Worm (Caenorhabditis elegans): ENCODE measurements around the gene lin-25.

lin-25 gene

DNA sequence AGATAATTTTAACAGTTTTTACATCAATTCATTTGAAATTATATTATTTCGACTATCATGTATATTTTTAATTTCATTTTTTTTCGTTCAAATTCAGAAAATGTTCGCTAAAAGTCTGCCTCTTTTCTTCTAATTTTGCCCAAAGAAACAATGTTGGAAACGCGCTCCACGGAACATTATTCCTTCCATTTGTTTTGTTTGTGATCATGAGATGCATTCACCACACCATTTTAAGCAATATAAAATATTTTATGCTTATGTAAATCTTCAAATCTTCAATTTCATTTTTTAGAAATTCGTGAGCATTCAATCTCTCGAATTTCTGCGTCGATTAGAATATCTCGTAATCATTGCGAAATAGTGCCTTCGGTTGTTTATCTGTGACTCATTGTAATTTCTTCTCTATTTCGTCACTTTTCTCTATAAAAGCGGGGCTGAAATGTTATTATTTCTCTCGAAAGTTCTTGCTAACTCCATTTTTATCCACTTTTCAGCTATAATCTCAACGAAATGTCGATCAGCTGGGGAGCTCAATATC lies 47.7 kb downstream of the lin-25 start, which contains the start of gene istr-1:
Gene istr-1, plus strand, starts transcription at position 495 of the 538 bp plus-strand sequence.
- TF ChIP-seq mcd-1 (GFP tag; IDR thresholded peaks at IDR 0.05): 0 out of 2 replicates have a peak, but pooled peaks have one; percentile 29
- TF ChIP-seq rec-8 (tag; optimal IDR thresholded peaks at IDR 0.05): no peak
- no peak for TF ChIP-seq sptf-2 (GFP tag; optimal IDR thresholded peaks at IDR 0.05)
- TF ChIP-seq T26A5.8 (tag; optimal IDR thresholded peaks at IDR 0.05): no peak
- peak; percentile 92 for TF ChIP-seq cebp-1 (GFP tag; IDR thresholded peaks at IDR 0.05)
- peak; percentile 98 for TF ChIP-seq cebp-1 (tag; optimal IDR thresholded peaks at IDR 0.05)
- no peak for TF ChIP-seq ceh-58 (GFP tag; IDR thresholded peaks at IDR 0.05)
- peak; percentile 23 for TF ChIP-seq nhr-80 (tag; optimal IDR thresholded peaks at IDR 0.05)
- no peak for TF ChIP-seq lir-1 (GFP tag; conservative IDR thresholded peaks at IDR 0.05)
- no peak for TF ChIP-seq dox-1 (GFP tag; IDR thresholded peaks at IDR 0.05)
- TF ChIP-seq attf-5 (GFP tag; optimal IDR thresholded peaks at IDR 0.05): peak; percentile 44
- TF ChIP-seq lsy-27 (tag; optimal IDR thresholded peaks at IDR 0.05; ENCODE audit: borderline replicate concordance, insufficient read depth): no peak
- TF ChIP-seq dpff-1 (tag; optimal IDR thresholded peaks at IDR 0.05): no peak
- TF ChIP-seq F10E7.11 (tag; optimal IDR thresholded peaks at IDR 0.05): no peak
- TF ChIP-seq gei-17 (GFP tag; optimal IDR thresholded peaks at IDR 0.05): no peak

DNA sequence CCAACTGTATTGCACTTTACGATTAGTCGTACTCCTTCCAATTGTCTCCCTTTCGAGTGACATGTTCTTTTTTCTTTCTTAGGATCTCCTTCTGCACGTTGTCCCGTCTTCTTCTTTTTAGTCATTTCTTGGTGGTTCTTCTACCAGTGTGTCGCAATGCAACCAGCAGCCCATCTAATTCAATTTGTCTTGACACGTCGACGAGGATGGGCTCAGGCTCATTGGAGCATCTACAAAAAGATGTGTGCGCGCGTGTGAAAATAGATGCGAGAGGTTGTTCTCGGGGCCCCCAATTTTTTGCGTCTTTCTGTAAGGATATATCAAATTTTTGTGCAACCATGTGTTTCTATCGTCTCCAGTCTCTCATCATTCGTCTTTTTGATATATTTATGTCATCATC lies 51.9 kb downstream of the lin-25 start:
- TF ChIP-seq nhr-179 (tag; optimal IDR thresholded peaks at IDR 0.05) (no peak), bed-2 (GFP tag; IDR thresholded peaks at IDR 0.05) (no peak), tbx-9 (tag; optimal IDR thresholded peaks at IDR 0.05; ENCODE audit: borderline replicate concordance) (no peak), lsy-27 (tag; optimal IDR thresholded peaks at IDR 0.05; ENCODE audit: borderline replicate concordance, insufficient read depth) (no peak), nfyb-1 (GFP tag; IDR thresholded peaks at IDR 0.05) (no peak), madf-6 (GFP tag; IDR thresholded peaks at IDR 0.05) (no peak), mes-4 (tag; optimal IDR thresholded peaks at IDR 0.05) (no peak), die-1 (tag; optimal IDR thresholded peaks at IDR 0.05) (no peak)

DNA sequence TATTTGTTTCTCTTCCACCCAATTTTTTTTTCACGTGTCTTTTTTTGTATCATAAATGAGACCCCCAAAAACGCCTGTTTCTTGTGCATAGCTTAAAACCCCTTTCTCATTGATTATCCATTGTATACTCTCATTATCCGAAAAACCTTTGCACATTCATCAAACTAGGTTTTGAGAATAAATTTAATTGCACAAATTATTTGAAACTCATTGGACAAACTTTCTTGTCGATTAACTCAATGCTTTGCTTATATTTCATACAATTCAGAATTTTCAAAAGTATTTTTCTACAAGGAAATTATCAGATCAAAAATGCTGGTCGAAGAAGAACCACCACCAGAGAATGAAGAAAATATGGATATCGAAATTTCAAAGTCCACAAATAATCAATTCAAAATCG lies 54.4 kb downstream of the lin-25 start, which contains the start of gene R11D1.1:
Gene R11D1.1, plus strand, starts transcription at position 301 of the 400 bp plus-strand sequence.
- no peak for TF ChIP-seq D2030.7 (GFP tag; IDR thresholded peaks at IDR 0.05)
- TF ChIP-seq chd-7 (tag; optimal IDR thresholded peaks at IDR 0.05): no peak
- no peak for TF ChIP-seq unc-62 (GFP tag; optimal IDR thresholded peaks at IDR 0.05)
- TF ChIP-seq ccch-3 (GFP tag; optimal IDR thresholded peaks at IDR 0.05): no peak

ce11 chrV:12706511-12706910 lies 56.8 kb downstream of the lin-25 start:
- TF ChIP-seq B0336.3 (GFP tag; IDR thresholded peaks at IDR 0.05) (no peak), ZK185.1 (tag; optimal IDR thresholded peaks at IDR 0.05; ENCODE audit: poor library complexity, severe bottlenecking) (no peak), madf-10 (tag; optimal IDR thresholded peaks at IDR 0.05) (no peak), ztf-25 (GFP tag; IDR thresholded peaks at IDR 0.05) (no peak), F10E7.11 (tag; optimal IDR thresholded peaks at IDR 0.05) (no peak)

DNA sequence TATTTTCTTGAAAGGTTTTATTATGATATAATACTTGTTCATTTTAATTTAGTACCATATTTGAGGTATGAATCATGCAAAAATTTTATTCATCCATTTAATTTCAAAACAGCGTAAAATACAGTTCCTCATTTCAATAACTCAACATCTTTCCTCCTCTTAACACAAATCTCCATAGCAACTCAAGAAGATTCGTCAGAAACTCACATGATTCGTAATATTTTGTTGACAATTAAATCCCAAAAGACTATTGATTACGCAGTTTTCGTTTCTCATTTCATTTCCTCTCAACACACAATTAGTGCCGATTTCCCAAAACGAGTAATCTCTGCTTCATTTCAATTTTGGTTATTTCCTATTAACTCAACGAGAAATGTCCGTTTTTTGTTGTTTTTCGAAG lies 58.6 kb downstream of the lin-25 start, which contains the start of gene R11D1.2:
Gene R11D1.2, plus strand, starts transcription at position 301 of the 400 bp plus-strand sequence.
- TF ChIP-seq F49E8.2 (tag; optimal IDR thresholded peaks at IDR 0.05; ENCODE audit: insufficient read depth) (no peak), F55B11.4 (tag; optimal IDR thresholded peaks at IDR 0.05; ENCODE audit: borderline replicate concordance, insufficient read depth) (no peak), hmg-1.2 (GFP tag; IDR thresholded peaks at IDR 0.05) (no peak), him-1 (tag; optimal IDR thresholded peaks at IDR 0.05) (no peak), xnd-1 (tag; optimal IDR thresholded peaks at IDR 0.05) (no peak), athp-1 (tag; optimal IDR thresholded peaks at IDR 0.05) (no peak), ceh-91 (GFP tag; IDR thresholded peaks at IDR 0.05) (no peak)
